Worm (Caenorhabditis elegans) whole organism, L4 larva: ENCODE data around the gene acox-3.
A peak's percentile ranks its signal among the peaks of the same experiment; 100 is the strongest.

Source experiments
- D1046.2 ChIP-seq: fragments of 200-800 bp; sonication (Bioruptor generic); IDR thresholded peaks from 2 replicates; pipeline ENCODE4 v1.3.6; 2022; ENCODE audit warnings: missing genetic modification characterization, missing compliant biosample characterization
- F10B5.3 ChIP-seq: sonication (generic microtip); optimal IDR thresholded peaks from 2 replicates; lab custom pipeline; 2016; ENCODE audit warnings: mild to moderate bottlenecking, missing genetic modification characterization, missing compliant biosample characterization
- F49E8.2 ChIP-seq: sonication (generic microtip); optimal IDR thresholded peaks from 2 replicates; lab custom pipeline; 2016; ENCODE audit warnings: missing compliant biosample characterization, mild to moderate bottlenecking, missing genetic modification characterization, borderline replicate concordance
- T20F7.1 ChIP-seq: fragments of 200-800 bp; sonication (Bioruptor generic); optimal IDR thresholded peaks from 2 replicates; lab custom pipeline; 2018; ENCODE audit warnings: mild to moderate bottlenecking, missing genetic modification characterization, missing compliant biosample characterization
- T26A8.4 ChIP-seq: fragments of 200-800 bp; sonication (Bioruptor generic); IDR thresholded peaks from 2 replicates; pipeline ENCODE4 v1.3.6; 2022; ENCODE audit warnings: missing genetic modification characterization, missing compliant biosample characterization
- Y75B8A.6 ChIP-seq: fragments of 200-800 bp; sonication (Bioruptor generic); IDR thresholded peaks from 2 replicates; pipeline ENCODE4 v1.3.6; 2022; ENCODE audit warnings: missing genetic modification reagents, missing genetic modification characterization, missing compliant biosample characterization
- ZK546.5 ChIP-seq, 2 experiments: sonication (generic microtip); optimal IDR thresholded peaks; 2 replicates each; lab custom pipeline; 2017; ENCODE audit warnings: missing biosample characterization in 2 of 2, missing genetic modification characterization in 2 of 2
- aha-1 ChIP-seq: fragments of 150-350 bp; peaks from one replicate; lab custom pipeline; 2014; ENCODE audit warnings: missing biosample characterization, missing genetic modification characterization
- ama-1 ChIP-seq: fragments of 150-350 bp; optimal IDR thresholded peaks from 2 replicates; lab custom pipeline; 2014; ENCODE audit warnings: inconsistent platforms, mixed read lengths
- ceh-62 ChIP-seq: sonication (generic microtip); optimal IDR thresholded peaks from 2 replicates; lab custom pipeline; 2017; ENCODE audit warnings: missing biosample characterization, missing genetic modification characterization
- daf-16 ChIP-seq, 3 experiments: sonication (generic microtip); optimal IDR thresholded peaks; 2 replicates each; lab custom pipeline; 2016 to 2017; ENCODE audit warnings: missing genetic modification characterization in 3 of 3, missing genetic modification reagents in 3 of 3, mild to moderate bottlenecking in 2 of 3, missing compliant biosample characterization in 2 of 3, missing biosample characterization in 1 of 3, moderate library complexity in 1 of 3
- dmd-6 ChIP-seq: fragments of 200-800 bp; sonication (Bioruptor generic); IDR thresholded peaks from 2 replicates; pipeline ENCODE4 v1.3.6; 2022; ENCODE audit warnings: missing genetic modification reagents, missing genetic modification characterization, missing compliant biosample characterization
- dmd-8 ChIP-seq: fragments of 200-800 bp; sonication (Bioruptor generic); IDR thresholded peaks from 2 replicates; pipeline ENCODE4 v1.3.6; 2022; ENCODE audit warnings: missing genetic modification characterization, missing compliant biosample characterization
- dve-1 ChIP-seq: sonication (generic microtip); optimal IDR thresholded peaks from 2 replicates; lab custom pipeline; 2017; ENCODE audit warnings: antibody characterized with exemption, mild to moderate bottlenecking, missing genetic modification characterization, missing compliant biosample characterization; ENCODE audit not compliant: insufficient read depth
- gei-8 ChIP-seq: fragments of 200-800 bp; sonication (Bioruptor generic); optimal IDR thresholded peaks from 2 replicates; lab custom pipeline; 2018; ENCODE audit warnings: mild to moderate bottlenecking, missing genetic modification characterization, missing compliant biosample characterization
- hif-1 ChIP-seq, 2 experiments: sonication (generic microtip); optimal IDR thresholded peaks; 2 replicates each; lab custom pipeline; 2016 to 2017; ENCODE audit warnings: missing compliant biosample characterization in 2 of 2, missing genetic modification characterization in 2 of 2, missing genetic modification reagents in 2 of 2, missing genotype in 2 of 2, mild to moderate bottlenecking in 1 of 2
- lin-29 ChIP-seq: fragments of 200-800 bp; sonication (Bioruptor generic); IDR thresholded peaks from 2 replicates; pipeline ENCODE4 v1.3.6; 2022; ENCODE audit warnings: missing genetic modification reagents, missing genetic modification characterization, missing compliant biosample characterization
- lin-38 ChIP-seq: fragments of 200-800 bp; sonication (Bioruptor generic); IDR thresholded peaks from 2 replicates; pipeline ENCODE4 v1.3.6; 2022; ENCODE audit warnings: missing genetic modification reagents, missing genetic modification characterization, missing compliant biosample characterization
- lsy-2 ChIP-seq, 2 experiments: fragments of 150-350 bp in 1 of 2; sonication (generic microtip) in 1 of 2; optimal IDR thresholded peaks; 2 replicates each; lab custom pipeline; 2014 to 2017; ENCODE audit warnings: missing biosample characterization in 2 of 2, missing genetic modification characterization in 2 of 2
- madf-5 ChIP-seq, 2 experiments: fragments of 200-800 bp; sonication (Bioruptor generic); IDR thresholded peaks; 2 replicates each; pipeline ENCODE4 v1.3.6; 2022; ENCODE audit warnings: missing compliant biosample characterization in 2 of 2, missing genetic modification characterization in 2 of 2
- mep-1 ChIP-seq: fragments of 150-350 bp; sonication (generic microtip); optimal IDR thresholded peaks from 3 replicates; lab custom pipeline; 2014; ENCODE audit warnings: missing biosample characterization, missing genetic modification characterization
- mes-2 ChIP-seq: sonication (generic microtip); optimal IDR thresholded peaks from 2 replicates; lab custom pipeline; 2016; ENCODE audit warnings: missing genotype, mild to moderate bottlenecking, missing genetic modification characterization, missing compliant biosample characterization; ENCODE audit not compliant: poor library complexity, severe bottlenecking
- nhr-102 ChIP-seq: sonication (generic microtip); optimal IDR thresholded peaks from 2 replicates; lab custom pipeline; 2016; ENCODE audit warnings: mild to moderate bottlenecking, missing genetic modification characterization, moderate library complexity, missing compliant biosample characterization
- nhr-111 ChIP-seq: fragments of 200-800 bp; sonication (Bioruptor generic); optimal IDR thresholded peaks from 2 replicates; lab custom pipeline; 2018; ENCODE audit warnings: mild to moderate bottlenecking, missing genetic modification characterization, missing compliant biosample characterization
- nhr-25 ChIP-seq: sonication (generic microtip); optimal IDR thresholded peaks from 2 replicates; lab custom pipeline; 2017; ENCODE audit warnings: missing genetic modification characterization, mild to moderate bottlenecking, missing compliant biosample characterization, antibody characterized with exemption, moderate library complexity, borderline replicate concordance; ENCODE audit not compliant: insufficient read depth
- nhr-28 ChIP-seq: fragments of 150-350 bp; optimal IDR thresholded peaks from 2 replicates; lab custom pipeline; 2014; ENCODE audit warnings: missing biosample characterization, missing genetic modification characterization
- nhr-48 ChIP-seq: sonication (generic microtip); optimal IDR thresholded peaks from 2 replicates; lab custom pipeline; 2016; ENCODE audit warnings: mild to moderate bottlenecking, missing genetic modification characterization, missing compliant biosample characterization
- pha-4 ChIP-seq, 2 experiments: fragments of 150-350 bp in 1 of 2; fragments of 200-800 bp in 1 of 2; sonication (Bioruptor generic) in 1 of 2; IDR thresholded peaks in 1 of 2; optimal IDR thresholded peaks in 1 of 2; 2 replicates each; pipeline versions ENCODE4 v1.3.6 to Lab custom; 2014 to 2022; ENCODE audit warnings: missing genetic modification characterization in 2 of 2, missing genetic modification reagents in 2 of 2, missing biosample characterization in 1 of 2, missing compliant biosample characterization in 1 of 2
- php-3 ChIP-seq: fragments of 200-800 bp; sonication (Bioruptor generic); IDR thresholded peaks from 2 replicates; pipeline ENCODE4 v1.3.6; 2022; ENCODE audit warnings: missing genetic modification reagents, missing genetic modification characterization, missing compliant biosample characterization
- pqm-1 ChIP-seq: sonication (generic microtip); optimal IDR thresholded peaks from 2 replicates; lab custom pipeline; 2017; ENCODE audit warnings: missing biosample characterization, missing genetic modification characterization
- rbr-2 ChIP-seq: sonication (generic microtip); optimal IDR thresholded peaks from 2 replicates; lab custom pipeline; 2016; ENCODE audit warnings: missing genotype, missing genetic modification characterization, missing compliant biosample characterization
- saeg-2 ChIP-seq: fragments of 200-800 bp; sonication (Bioruptor generic); IDR thresholded peaks from 2 replicates; pipeline ENCODE4 v1.3.6; 2022; ENCODE audit warnings: missing genetic modification reagents, missing genetic modification characterization, missing compliant biosample characterization
- set-16 ChIP-seq: fragments of 200-800 bp; sonication (Bioruptor generic); IDR thresholded peaks from 2 replicates; pipeline ENCODE4 v1.3.6; 2022; ENCODE audit warnings: missing genetic modification reagents, missing genetic modification characterization, missing compliant biosample characterization
- skn-1 ChIP-seq: fragments of 150-350 bp; optimal IDR thresholded peaks from 2 replicates; lab custom pipeline; 2014; ENCODE audit warnings: missing biosample characterization, missing genetic modification characterization
- snpc-1.2 ChIP-seq: fragments of 200-800 bp; sonication (Bioruptor generic); IDR thresholded peaks from 2 replicates; pipeline ENCODE4 v1.3.6; 2022; ENCODE audit warnings: missing genetic modification reagents, missing genetic modification characterization, missing compliant biosample characterization
- spr-1 ChIP-seq: sonication (generic microtip); optimal IDR thresholded peaks from 2 replicates; lab custom pipeline; 2016; ENCODE audit warnings: mild to moderate bottlenecking, missing genetic modification characterization, missing compliant biosample characterization
- spr-3 ChIP-seq: fragments of 200-800 bp; sonication (Bioruptor generic); optimal IDR thresholded peaks from 2 replicates; lab custom pipeline; 2018; ENCODE audit warnings: mild to moderate bottlenecking, missing genetic modification characterization, missing compliant biosample characterization
- unc-62 ChIP-seq, 3 experiments: fragments of 150-350 bp in 1 of 3; sonication (generic microtip); optimal IDR thresholded peaks in 2 of 3; peaks in 1 of 3; 1 replicate in 1 of 3; 2 replicates in 2 of 3; lab custom pipeline; 2014 to 2017; ENCODE audit warnings: missing biosample characterization in 3 of 3, missing genetic modification characterization in 3 of 3, missing genetic modification reagents in 3 of 3, missing genotype in 1 of 3
- zip-2 ChIP-seq: fragments of 150-350 bp; optimal IDR thresholded peaks from 2 replicates; lab custom pipeline; 2014; ENCODE audit warnings: missing biosample characterization, missing genetic modification characterization
- ztf-11 ChIP-seq: fragments of 150-350 bp; optimal IDR thresholded peaks from 2 replicates; lab custom pipeline; 2014; ENCODE audit warnings: missing biosample characterization, missing genetic modification characterization

acox-3 gene

ce11 chrIV:6248486-6248885, at the start of gene acox-3:
TSS of gene acox-3 (minus strand) at chrIV:6248492.
- TF ChIP-seq hif-1 (tag; optimal IDR thresholded peaks at IDR 0.05; lab: Kevin White, UChicago) = no peak
- peak; percentile 66 for TF ChIP-seq nhr-28 (tag; lab: Kevin White, UChicago)
- no peak for TF ChIP-seq saeg-2 (GFP tag; lab: Robert Waterston, UW)
- no peak for TF ChIP-seq spr-3 (GFP tag; lab: Kevin White, UChicago)
- peak; percentile 40 for TF ChIP-seq dve-1 (tag; lab: Kevin White, UChicago)
- TF ChIP-seq unc-62 (GFP tag; optimal IDR thresholded peaks at IDR 0.05 in 1 of 2; lab: Kevin White, UChicago) = no peak
- TF ChIP-seq unc-62 (tag; optimal IDR thresholded peaks at IDR 0.05; lab: Kevin White, UChicago) = no peak
- TF ChIP-seq mes-2 = no peak
- TF ChIP-seq T26A8.4 (GFP tag; lab: Robert Waterston, UW) = no peak
- no peak for TF ChIP-seq set-16 (GFP tag; lab: Robert Waterston, UW)
- no peak for TF ChIP-seq D1046.2 (GFP tag; lab: Robert Waterston, UW)
- TF ChIP-seq mep-1 (tag; lab: Kevin White, UChicago) = no peak
- TF ChIP-seq Y75B8A.6 (GFP tag; lab: Robert Waterston, UW) = no peak
- 0 out of 2 replicates have a peak, but pooled peaks have one; percentile 13 for TF ChIP-seq dmd-6 (GFP tag; lab: Robert Waterston, UW)
- no peak for TF ChIP-seq lin-38 (GFP tag; lab: Robert Waterston, UW)
- no peak for TF ChIP-seq lsy-2 (tag; optimal IDR thresholded peaks at IDR 0.05; lab: Kevin White, UChicago)
- no peak for TF ChIP-seq daf-16 (GFP tag; optimal IDR thresholded peaks at IDR 0.05; lab: Kevin White, UChicago)
- peak; percentile 88 for TF ChIP-seq daf-16 (tag; optimal IDR thresholded peaks at IDR 0.05; lab: Kevin White, UChicago)
- TF ChIP-seq gei-8 (GFP tag; lab: Kevin White, UChicago) = no peak
- TF ChIP-seq ztf-11 (tag; lab: Kevin White, UChicago) = no peak
- peak; percentile 53 for TF ChIP-seq pqm-1 (tag; lab: Kevin White, UChicago)
- TF ChIP-seq aha-1 (tag; lab: Kevin White, UChicago) = no peak
- TF ChIP-seq madf-5 (GFP tag; IDR thresholded peaks at IDR 0.05; lab: Robert Waterston, UW) = no peak

ce11 chrIV:6294081-6294480, 45.8 kb upstream of the acox-3 start, which contains the start of gene hil-2:
TSS of gene hil-2 (plus strand) at chrIV:6294240.
- peak; percentile 4 for TF ChIP-seq dve-1 (tag; lab: Kevin White, UChicago)
- no peak for TF ChIP-seq pha-4 (GFP tag; IDR thresholded peaks at IDR 0.05; lab: Robert Waterston, UW)
- no peak for TF ChIP-seq pha-4 (tag; optimal IDR thresholded peaks at IDR 0.05; lab: Kevin White, UChicago)
- TF ChIP-seq snpc-1.2 = 0 out of 2 replicates have a peak, but pooled peaks have one; percentile 27
- peak in 1 of 2 experiments; percentile 66 for TF ChIP-seq unc-62 (GFP tag; optimal IDR thresholded peaks at IDR 0.05 in 1 of 2; lab: Kevin White, UChicago)
- no peak for TF ChIP-seq unc-62 (tag; optimal IDR thresholded peaks at IDR 0.05; lab: Kevin White, UChicago)

- TF ChIP-seq zip-2 (tag; lab: Kevin White, UChicago) (no peak), php-3 (GFP tag; lab: Robert Waterston, UW) (no peak), pqm-1 (tag; lab: Kevin White, UChicago) (no peak), F10B5.3 (tag; lab: Kevin White, UChicago) (no peak), ZK546.5 (tag; optimal IDR thresholded peaks at IDR 0.05; lab: Kevin White, UChicago) (no peak), spr-1 (tag; lab: Kevin White, UChicago) (no peak), skn-1 (tag; lab: Kevin White, UChicago) (no peak), ama-1 (lab: Kevin White, UChicago) (no peak), F49E8.2 (no peak), nhr-25 (tag; lab: Kevin White, UChicago) (no peak), lin-29 (GFP tag; lab: Robert Waterston, UW) (no peak), nhr-111 (no peak), T20F7.1 (GFP tag; lab: Kevin White, UChicago) (no peak), dmd-8 (GFP tag; lab: Robert Waterston, UW) (no peak), ceh-62 (tag; lab: Kevin White, UChicago) (no peak), nhr-102 (tag; lab: Kevin White, UChicago) (no peak), dmd-6 (GFP tag; lab: Robert Waterston, UW) (no peak), nhr-48 (tag; lab: Kevin White, UChicago) (no peak), rbr-2 (tag; lab: Kevin White, UChicago) (no peak)
- TF ChIP-seq, all 104 proteins: peak for 0
Measured at ce11 chrIV:6290741-6291140, 42.4 kb upstream of the acox-3 start, which contains the start of gene srv-24. TSS of gene srv-24 (minus strand) at chrIV:6290841.
